Fruit fly (Drosophila melanogaster): ENCODE results near the gene CG6959.

dm6 chr3R:11859103-11859502 is 10.2 kb downstream of the CG6959 start:
- no peak for TF ChIP-seq CG11617 (GFP tag; optimal IDR thresholded peaks at IDR 0.05)
- no peak for TF ChIP-seq CG1620 (GFP tag; optimal IDR thresholded peaks at IDR 0.05)
- TF ChIP-seq Hr96 (GFP tag; optimal IDR thresholded peaks at IDR 0.05), result no peak
- TF ChIP-seq tj (GFP tag; optimal IDR thresholded peaks at IDR 0.05), result no peak
- no peak for TF ChIP-seq bab1 (GFP tag; optimal IDR thresholded peaks at IDR 0.05)
- no peak for TF ChIP-seq toe (GFP tag; optimal IDR thresholded peaks at IDR 0.05)
- TF ChIP-seq Clk (GFP tag; optimal IDR thresholded peaks at IDR 0.05), result no peak
